Worm (Caenorhabditis elegans) whole organism, mixed stage, embryonic: ENCODE data around the gene Y39A1A.27.
A peak's percentile ranks its signal among the peaks of the same experiment; 100 is the strongest.

Experiments used
- elt-3 ChIP-seq: fragments of 150-350 bp; optimal IDR thresholded peaks from 2 replicates; lab custom pipeline; 2014; ENCODE audit warnings: missing biosample characterization, missing genetic modification characterization
- pha-4 ChIP-seq: fragments of 150-350 bp; optimal IDR thresholded peaks from 2 replicates; lab custom pipeline; 2018; ENCODE audit warnings: missing biosample characterization, missing genetic modification reagents, missing genetic modification characterization
- snpc-4 ChIP-seq: fragments of 150-350 bp; optimal IDR thresholded peaks from 2 replicates; lab custom pipeline; 2014; ENCODE audit warnings: missing biosample characterization, missing genetic modification characterization
- unc-39 ChIP-seq: fragments of 150-350 bp; optimal IDR thresholded peaks from 2 replicates; lab custom pipeline; 2014; ENCODE audit warnings: missing biosample characterization, missing genetic modification characterization
- unc-62 ChIP-seq: fragments of 150-350 bp; optimal IDR thresholded peaks from 2 replicates; lab custom pipeline; 2014; ENCODE audit warnings: missing biosample characterization, missing genetic modification reagents, missing genetic modification characterization
- ztf-11 ChIP-seq: fragments of 150-350 bp; optimal IDR thresholded peaks from 2 replicates; lab custom pipeline; 2014; ENCODE audit warnings: missing biosample characterization, missing genetic modification characterization

DNA sequence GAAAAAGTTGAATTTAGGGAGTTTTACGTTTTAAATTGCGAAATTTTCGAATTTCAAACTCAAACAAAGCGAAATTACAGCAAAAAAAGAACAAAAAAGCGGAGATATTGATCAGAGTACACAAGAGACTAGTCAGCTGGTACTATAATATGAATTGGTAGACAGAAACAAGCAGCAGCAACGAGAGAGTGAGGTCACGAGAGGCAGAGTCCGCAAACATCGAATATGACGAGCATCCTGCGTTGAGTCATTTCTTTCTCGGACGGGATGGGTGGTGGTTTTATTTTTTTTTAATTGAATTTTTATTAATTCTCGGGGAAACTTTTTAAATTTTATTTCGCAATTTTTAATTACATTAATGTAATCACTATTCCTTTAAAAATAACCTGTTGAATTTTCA lies 39.1 kb upstream of the Y39A1A.27 start:
- TF ChIP-seq unc-39 (no peak), elt-3 (tag; lab: Kevin White, UChicago) (no peak), snpc-4 (no peak), ztf-11 (tag; lab: Kevin White, UChicago) (no peak), pha-4 (tag; lab: Kevin White, UChicago) (peak; percentile 51), unc-62 (no peak)
